Worm (Caenorhabditis elegans) whole organism, young adult: ENCODE measurements around the gene rga-9.
A peak's percentile ranks its signal among the peaks of the same experiment; 100 is the strongest.

Experiments
- B0336.3 ChIP-seq: fragments of 200-800 bp; sonication (Bioruptor generic); IDR thresholded peaks from 2 replicates; pipeline ENCODE4 v1.3.6; 2022; ENCODE audit warnings: missing genetic modification characterization, missing compliant biosample characterization
- F52B5.7 ChIP-seq: sonication (generic microtip); optimal IDR thresholded peaks from 2 replicates; lab custom pipeline; 2016; ENCODE audit warnings: mild to moderate bottlenecking, missing genetic modification characterization, missing compliant biosample characterization
- Y67H2A.10 ChIP-seq: fragments of 200-800 bp; sonication (Bioruptor generic); conservative IDR thresholded peaks from 2 replicates; pipeline ENCODE4 v1.3.6; 2022; ENCODE audit warnings: missing genetic modification reagents, missing genetic modification characterization, missing compliant biosample characterization
- Y95B8A.8 ChIP-seq: fragments of 200-800 bp; sonication (Bioruptor generic); IDR thresholded peaks from 2 replicates; pipeline ENCODE4 v1.3.6; 2022; ENCODE audit warnings: missing genetic modification reagents, missing genetic modification characterization, missing compliant biosample characterization
- aptf-2 ChIP-seq: fragments of 200-800 bp; sonication (Bioruptor generic); conservative IDR thresholded peaks from 2 replicates; pipeline ENCODE4 v1.3.6; 2022; ENCODE audit warnings: missing genetic modification reagents, missing genetic modification characterization, missing compliant biosample characterization
- atf-7 ChIP-seq: sonication (generic microtip); optimal IDR thresholded peaks from 2 replicates; lab custom pipeline; 2017; ENCODE audit warnings: mild to moderate bottlenecking, missing genetic modification characterization, missing compliant biosample characterization
- attf-6 ChIP-seq: fragments of 200-800 bp; sonication (Bioruptor generic); IDR thresholded peaks from 2 replicates; pipeline ENCODE4 v1.3.6; 2022; ENCODE audit warnings: missing genetic modification reagents, missing genetic modification characterization, missing compliant biosample characterization
- bed-1 ChIP-seq: fragments of 200-800 bp; sonication (Bioruptor generic); IDR thresholded peaks from 2 replicates; pipeline ENCODE4 v1.3.6; 2022; ENCODE audit warnings: missing genetic modification reagents, missing genetic modification characterization, missing compliant biosample characterization
- cebp-1 ChIP-seq, 2 experiments: fragments of 200-800 bp in 1 of 2; sonication (Bioruptor generic) in 1 of 2; sonication (generic microtip) in 1 of 2; IDR thresholded peaks in 1 of 2; optimal IDR thresholded peaks in 1 of 2; 2 replicates each; pipeline versions ENCODE4 v1.3.6 to Lab custom; 2017 to 2022; ENCODE audit warnings: missing compliant biosample characterization in 2 of 2, missing genetic modification characterization in 2 of 2, mild to moderate bottlenecking in 1 of 2, missing genetic modification reagents in 1 of 2, moderate library complexity in 1 of 2
- cebp-2 ChIP-seq: fragments of 200-800 bp; sonication (Bioruptor generic); IDR thresholded peaks from 2 replicates; pipeline ENCODE4 v1.3.6; 2022; ENCODE audit warnings: missing genetic modification characterization, missing compliant biosample characterization
- ceh-40 ChIP-seq: fragments of 200-800 bp; sonication (Bioruptor generic); IDR thresholded peaks from 2 replicates; pipeline ENCODE4 v1.3.6; 2022; ENCODE audit warnings: missing genetic modification characterization, missing compliant biosample characterization
- ceh-58 ChIP-seq: fragments of 200-800 bp; sonication (Bioruptor generic); IDR thresholded peaks from 2 replicates; pipeline ENCODE4 v1.3.6; 2022; ENCODE audit warnings: missing genetic modification characterization, missing compliant biosample characterization
- dpff-1 ChIP-seq: sonication (generic microtip); optimal IDR thresholded peaks from 2 replicates; lab custom pipeline; 2017; ENCODE audit warnings: mild to moderate bottlenecking, missing genetic modification characterization, missing compliant biosample characterization
- egl-44 ChIP-seq: fragments of 200-800 bp; sonication (Bioruptor generic); IDR thresholded peaks from 2 replicates; pipeline ENCODE4 v1.3.6; 2022; ENCODE audit warnings: missing genetic modification reagents, missing genetic modification characterization, missing compliant biosample characterization
- egrh-3 ChIP-seq: fragments of 200-800 bp; sonication (Bioruptor generic); IDR thresholded peaks from 2 replicates; pipeline ENCODE4 v1.3.6; 2022; ENCODE audit warnings: missing genetic modification reagents, missing genetic modification characterization, missing compliant biosample characterization
- fkh-3 ChIP-seq: sonication (generic microtip); optimal IDR thresholded peaks from 2 replicates; lab custom pipeline; 2016; ENCODE audit warnings: mild to moderate bottlenecking, missing genetic modification characterization, missing compliant biosample characterization
- him-1 ChIP-seq: sonication (generic microtip); optimal IDR thresholded peaks from 2 replicates; lab custom pipeline; 2016; ENCODE audit warnings: missing genotype, missing genetic modification reagents, missing genetic modification characterization, missing compliant biosample characterization
- hmg-20 ChIP-seq: fragments of 200-800 bp; sonication (Bioruptor generic); IDR thresholded peaks from 2 replicates; pipeline ENCODE4 v1.3.6; 2022; ENCODE audit warnings: missing genetic modification reagents, missing genetic modification characterization, missing compliant biosample characterization
- lin-54 ChIP-seq: fragments of 200-800 bp; sonication (Bioruptor generic); optimal IDR thresholded peaks from 2 replicates; lab custom pipeline; 2018; ENCODE audit warnings: mild to moderate bottlenecking, missing genetic modification characterization, missing compliant biosample characterization
- lir-1 ChIP-seq: fragments of 200-800 bp; sonication (Bioruptor generic); conservative IDR thresholded peaks from 2 replicates; pipeline ENCODE4 v1.3.6; 2022; ENCODE audit warnings: missing genetic modification reagents, missing genetic modification characterization, missing compliant biosample characterization
- lsl-1 ChIP-seq: fragments of 200-800 bp; sonication (Bioruptor generic); optimal IDR thresholded peaks from 2 replicates; lab custom pipeline; 2018; ENCODE audit warnings: mild to moderate bottlenecking, missing genetic modification characterization, moderate library complexity, missing compliant biosample characterization
- nfya-2 ChIP-seq: fragments of 200-800 bp; sonication (Bioruptor generic); IDR thresholded peaks from 2 replicates; pipeline ENCODE4 v1.3.6; 2022; ENCODE audit warnings: missing genetic modification reagents, missing genetic modification characterization, missing compliant biosample characterization
- nhr-120 ChIP-seq: fragments of 200-800 bp; sonication (Bioruptor generic); IDR thresholded peaks from 2 replicates; pipeline ENCODE4 v1.3.6; 2022; ENCODE audit warnings: missing genetic modification characterization, missing compliant biosample characterization
- nhr-179 ChIP-seq: sonication (generic microtip); optimal IDR thresholded peaks from 2 replicates; lab custom pipeline; 2016; ENCODE audit warnings: mild to moderate bottlenecking, missing genetic modification characterization, missing compliant biosample characterization
- nhr-90 ChIP-seq: sonication (generic microtip); optimal IDR thresholded peaks from 2 replicates; lab custom pipeline; 2016; ENCODE audit warnings: missing genotype, mild to moderate bottlenecking, missing genetic modification characterization, missing compliant biosample characterization
- snpc-1.1 ChIP-seq: sonication (generic microtip); optimal IDR thresholded peaks from 2 replicates; lab custom pipeline; 2017; ENCODE audit warnings: missing genetic modification characterization, mild to moderate bottlenecking, missing compliant biosample characterization, antibody characterized with exemption, moderate library complexity, missing genotype, missing genetic modification reagents; ENCODE audit not compliant: insufficient read depth
- snpc-3.4 ChIP-seq: sonication (generic microtip); optimal IDR thresholded peaks from 2 replicates; lab custom pipeline; 2017; ENCODE audit warnings: missing genetic modification characterization, mild to moderate bottlenecking, missing compliant biosample characterization, antibody characterized with exemption, moderate library complexity, missing genotype, missing genetic modification reagents
- snpc-4 ChIP-seq, 5 experiments: fragments of 150-350 bp in 1 of 5; sonication (generic microtip) in 4 of 5; optimal IDR thresholded peaks; 2 replicates each; lab custom pipeline; 2014 to 2018; ENCODE audit warnings: missing genetic modification characterization in 5 of 5, missing biosample characterization in 3 of 5, antibody characterized with exemption in 2 of 5, mild to moderate bottlenecking in 2 of 5, missing compliant biosample characterization in 2 of 5, missing genotype in 2 of 5, moderate library complexity in 2 of 5, missing genetic modification reagents in 1 of 5
- tbx-9 ChIP-seq: sonication (generic microtip); optimal IDR thresholded peaks from 2 replicates; lab custom pipeline; 2016; ENCODE audit warnings: borderline replicate concordance, missing genetic modification characterization, inconsistent platforms, missing compliant biosample characterization
- xnd-1 ChIP-seq: sonication (generic microtip); optimal IDR thresholded peaks from 2 replicates; lab custom pipeline; 2016; ENCODE audit warnings: missing genotype, missing genetic modification reagents, missing genetic modification characterization, missing compliant biosample characterization
- zfh-2 ChIP-seq: fragments of 200-800 bp; sonication (Bioruptor generic); conservative IDR thresholded peaks from 2 replicates; pipeline ENCODE4 v1.3.6; 2022; ENCODE audit warnings: missing genetic modification reagents, missing genetic modification characterization, missing compliant biosample characterization
- ztf-26 ChIP-seq: sonication (generic microtip); optimal IDR thresholded peaks from 2 replicates; lab custom pipeline; 2017; ENCODE audit warnings: missing genetic modification characterization, missing compliant biosample characterization
- ztf-6 ChIP-seq: fragments of 200-800 bp; sonication (Bioruptor generic); IDR thresholded peaks from 2 replicates; pipeline ENCODE4 v1.3.6; 2022; ENCODE audit warnings: missing genetic modification reagents, missing genetic modification characterization, missing compliant biosample characterization

Gene rga-9

DNA sequence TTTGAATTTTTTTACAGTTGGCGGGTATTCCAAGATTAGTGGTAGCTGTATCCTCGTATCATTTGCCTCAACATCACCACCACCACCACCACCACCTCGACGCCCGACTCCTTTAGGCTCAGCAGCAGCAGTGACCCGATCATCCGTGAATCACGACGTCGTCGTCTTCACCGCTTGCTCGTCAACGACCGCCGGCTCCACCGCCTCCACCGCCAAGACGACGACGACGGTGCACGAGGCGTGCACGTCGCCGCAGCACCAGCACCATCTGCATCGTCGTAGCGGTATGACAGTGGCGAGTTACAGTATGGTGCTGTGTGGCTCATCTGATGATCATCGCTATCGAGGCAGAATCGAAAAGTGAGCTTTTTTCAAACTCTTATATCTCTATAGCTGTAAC, at the start of gene rga-9:
TSS of gene rga-9 (plus strand) at position 16 of the 400 bp plus-strand sequence.
- no peak for TF ChIP-seq ztf-26 (tag; lab: Kevin White, UChicago)
- no peak for TF ChIP-seq snpc-1.1 (tag; lab: Kevin White, UChicago)
- TF ChIP-seq snpc-4 (GFP tag; optimal IDR thresholded peaks at IDR 0.05; lab: Kevin White, UChicago): no peak
- TF ChIP-seq snpc-4 (tag; optimal IDR thresholded peaks at IDR 0.05; lab: Kevin White, UChicago): no peak
- no peak for TF ChIP-seq ceh-58
- TF ChIP-seq egrh-3 (GFP tag; lab: Robert Waterston, UW): peak; percentile 71; the same call in 1 of the 2 replicates
- no peak for TF ChIP-seq lin-54 (GFP tag; lab: Kevin White, UChicago)
- no peak for TF ChIP-seq him-1 (tag; lab: Kevin White, UChicago)
- TF ChIP-seq attf-6 (GFP tag; lab: Robert Waterston, UW): no peak
- TF ChIP-seq cebp-1 (GFP tag; IDR thresholded peaks at IDR 0.05; lab: Robert Waterston, UW): no peak
- TF ChIP-seq cebp-1 (tag; optimal IDR thresholded peaks at IDR 0.05; lab: Kevin White, UChicago): no peak
- no peak for TF ChIP-seq xnd-1
- TF ChIP-seq bed-1 (GFP tag; lab: Robert Waterston, UW): no peak
- no peak for TF ChIP-seq nhr-179 (tag; lab: Kevin White, UChicago)
- no peak for TF ChIP-seq dpff-1 (tag; lab: Kevin White, UChicago)
- no peak for TF ChIP-seq atf-7 (tag; lab: Kevin White, UChicago)
- no peak for TF ChIP-seq lir-1 (GFP tag; lab: Robert Waterston, UW)
- TF ChIP-seq zfh-2 (GFP tag; lab: Robert Waterston, UW): peak; percentile 90

DNA sequence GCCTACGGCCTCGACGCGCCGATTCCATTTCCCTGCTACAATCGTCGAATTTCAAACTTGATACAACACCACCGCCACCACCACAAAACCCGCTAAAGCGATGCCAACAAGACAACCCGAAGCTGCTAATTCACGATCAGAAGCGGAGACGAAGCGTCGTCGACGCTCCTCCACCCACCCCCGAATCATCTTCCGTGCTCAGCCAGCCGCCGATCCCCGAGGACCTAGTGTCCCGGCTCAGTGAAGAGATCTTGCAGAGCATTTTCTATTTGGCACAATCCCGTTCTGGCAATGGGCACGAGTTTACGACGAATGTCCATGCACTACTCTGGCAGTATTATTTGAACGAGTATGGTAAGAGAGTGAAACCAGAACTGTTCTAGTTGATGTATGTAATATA, 49.4 kb upstream of the rga-9 start:
- no peak for TF ChIP-seq Y95B8A.8
- no peak for TF ChIP-seq cebp-1 (GFP tag; IDR thresholded peaks at IDR 0.05; lab: Robert Waterston, UW)
- TF ChIP-seq cebp-1 (tag; optimal IDR thresholded peaks at IDR 0.05; lab: Kevin White, UChicago): no peak
- no peak for TF ChIP-seq nhr-120 (GFP tag; lab: Robert Waterston, UW)
- no peak for TF ChIP-seq bed-1 (GFP tag; lab: Robert Waterston, UW)
- TF ChIP-seq ztf-6 (GFP tag; lab: Robert Waterston, UW): no peak
- peak; percentile 25; the same call in 1 of the 2 replicates for TF ChIP-seq egrh-3 (GFP tag; lab: Robert Waterston, UW)
- TF ChIP-seq hmg-20: no peak
- TF ChIP-seq snpc-3.4: no peak
- TF ChIP-seq nhr-90 (tag; lab: Kevin White, UChicago): no peak
- no peak for TF ChIP-seq tbx-9 (tag; lab: Kevin White, UChicago)
- TF ChIP-seq ceh-40 (GFP tag; lab: Robert Waterston, UW): no peak
- no peak for TF ChIP-seq Y67H2A.10 (GFP tag; lab: Robert Waterston, UW)
- 0 out of 2 replicates have a peak, but pooled peaks have one; percentile 13 for TF ChIP-seq cebp-2
- TF ChIP-seq F52B5.7 (tag; lab: Kevin White, UChicago): no peak
- TF ChIP-seq zfh-2 (GFP tag; lab: Robert Waterston, UW): peak; percentile 69
- TF ChIP-seq B0336.3: no peak
- TF ChIP-seq snpc-1.1 (tag; lab: Kevin White, UChicago): no peak

DNA sequence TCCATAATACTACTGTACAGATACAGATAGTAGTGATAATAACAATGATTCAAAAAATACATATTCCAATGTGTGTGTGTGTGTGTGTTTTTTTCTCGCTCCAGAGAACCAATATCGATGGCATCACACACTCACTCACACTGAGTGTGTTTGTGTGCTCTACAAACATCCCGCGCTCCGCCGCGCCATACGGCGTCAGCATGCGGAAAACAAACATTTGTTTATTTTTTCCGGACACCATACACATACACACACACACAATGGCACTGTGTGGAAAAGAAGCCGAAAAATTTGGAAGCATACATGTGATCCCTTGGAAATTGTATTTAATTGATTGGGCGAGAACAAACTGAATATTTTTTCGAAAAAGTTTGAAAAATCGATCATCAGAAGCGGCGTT, 49.0 kb upstream of the rga-9 start:
- TF ChIP-seq egl-44 (GFP tag; lab: Robert Waterston, UW): no peak
- 0 out of 2 replicates have a peak, but pooled peaks have one; percentile 5 for TF ChIP-seq aptf-2 (GFP tag; lab: Robert Waterston, UW)
- no peak for TF ChIP-seq F52B5.7 (tag; lab: Kevin White, UChicago)
- no peak for TF ChIP-seq bed-1 (GFP tag; lab: Robert Waterston, UW)
- no peak for TF ChIP-seq fkh-3
- TF ChIP-seq nfya-2 (GFP tag; lab: Robert Waterston, UW): 0 out of 2 replicates have a peak, but pooled peaks have one; percentile 60
- TF ChIP-seq lsl-1 (GFP tag; lab: Kevin White, UChicago): no peak
- TF ChIP-seq xnd-1: no peak
- no peak for TF ChIP-seq nhr-179 (tag; lab: Kevin White, UChicago)
